Worm (Caenorhabditis elegans) whole organism, young adult: ENCODE measurements around the gene hsp-90.

ENCODE experiments used
- B0336.3 ChIP-seq: fragments of 200-800 bp; sonication (Bioruptor generic); IDR thresholded peaks from 2 replicates; pipeline ENCODE4 v1.3.6; 2022; ENCODE audit warnings: missing genetic modification characterization, missing compliant biosample characterization
- F23B12.7 ChIP-seq: sonication (generic microtip); optimal IDR thresholded peaks from 2 replicates; lab custom pipeline; 2017; ENCODE audit warnings: missing genetic modification characterization, mild to moderate bottlenecking, missing compliant biosample characterization, antibody characterized with exemption, moderate library complexity; ENCODE audit not compliant: insufficient read depth
- F33H1.4 ChIP-seq: fragments of 200-800 bp; sonication (Bioruptor generic); IDR thresholded peaks from 2 replicates; pipeline ENCODE4 v1.3.6; 2022; ENCODE audit warnings: missing genetic modification reagents, missing genetic modification characterization, missing compliant biosample characterization
- F55B11.4 ChIP-seq: sonication (generic microtip); optimal IDR thresholded peaks from 2 replicates; lab custom pipeline; 2016; ENCODE audit warnings: missing compliant biosample characterization, missing genetic modification characterization, borderline replicate concordance; ENCODE audit not compliant: insufficient read depth
- F57C9.4 ChIP-seq: sonication (generic microtip); optimal IDR thresholded peaks from 2 replicates; lab custom pipeline; 2017; ENCODE audit warnings: mild to moderate bottlenecking, missing genetic modification characterization, missing compliant biosample characterization
- K12H6.12 ChIP-seq: fragments of 200-800 bp; sonication (Bioruptor generic); optimal IDR thresholded peaks from 2 replicates; lab custom pipeline; 2018; ENCODE audit warnings: mild to moderate bottlenecking, missing genetic modification characterization, missing compliant biosample characterization
- T26A5.8 ChIP-seq: sonication (generic microtip); optimal IDR thresholded peaks from 2 replicates; lab custom pipeline; 2016; ENCODE audit warnings: missing genetic modification characterization, missing compliant biosample characterization
- ZK185.1 ChIP-seq: sonication (generic microtip); optimal IDR thresholded peaks from 2 replicates; lab custom pipeline; 2016; ENCODE audit warnings: mild to moderate bottlenecking, missing genetic modification characterization, missing compliant biosample characterization; ENCODE audit not compliant: poor library complexity, severe bottlenecking
- akir-1 ChIP-seq: fragments of 200-800 bp; sonication (Bioruptor generic); optimal IDR thresholded peaks from 2 replicates; lab custom pipeline; 2018; ENCODE audit warnings: mild to moderate bottlenecking, missing genetic modification characterization, moderate library complexity, missing compliant biosample characterization
- bed-1 ChIP-seq: fragments of 200-800 bp; sonication (Bioruptor generic); IDR thresholded peaks from 2 replicates; pipeline ENCODE4 v1.3.6; 2022; ENCODE audit warnings: missing genetic modification reagents, missing genetic modification characterization, missing compliant biosample characterization
- ceh-27 ChIP-seq: fragments of 200-800 bp; sonication (Bioruptor generic); optimal IDR thresholded peaks from 2 replicates; lab custom pipeline; 2018; ENCODE audit warnings: mild to moderate bottlenecking, missing genetic modification characterization, moderate library complexity, missing compliant biosample characterization
- ceh-58 ChIP-seq: fragments of 200-800 bp; sonication (Bioruptor generic); IDR thresholded peaks from 2 replicates; pipeline ENCODE4 v1.3.6; 2022; ENCODE audit warnings: missing genetic modification characterization, missing compliant biosample characterization
- ceh-79 ChIP-seq: sonication (generic microtip); optimal IDR thresholded peaks from 2 replicates; lab custom pipeline; 2017; ENCODE audit warnings: mild to moderate bottlenecking, missing genetic modification characterization, missing compliant biosample characterization
- die-1 ChIP-seq: sonication (generic microtip); optimal IDR thresholded peaks from 2 replicates; lab custom pipeline; 2016; ENCODE audit warnings: missing genotype, mild to moderate bottlenecking, missing genetic modification characterization, missing compliant biosample characterization
- efl-1 ChIP-seq: fragments of 150-350 bp; optimal IDR thresholded peaks from 2 replicates; lab custom pipeline; 2014; ENCODE audit warnings: missing biosample characterization, missing genetic modification reagents, missing genetic modification characterization
- gei-17 ChIP-seq: fragments of 200-800 bp; sonication (Bioruptor generic); optimal IDR thresholded peaks from 2 replicates; lab custom pipeline; 2018; ENCODE audit warnings: mild to moderate bottlenecking, missing genetic modification characterization, missing compliant biosample characterization
- him-1 ChIP-seq: sonication (generic microtip); optimal IDR thresholded peaks from 2 replicates; lab custom pipeline; 2016; ENCODE audit warnings: missing genotype, missing genetic modification reagents, missing genetic modification characterization, missing compliant biosample characterization
- let-526 ChIP-seq: fragments of 200-800 bp; sonication (Bioruptor generic); IDR thresholded peaks from 2 replicates; pipeline ENCODE4 v1.3.6; 2022; ENCODE audit warnings: missing genetic modification reagents, missing genetic modification characterization, missing compliant biosample characterization
- let-607 ChIP-seq, 2 experiments: fragments of 200-800 bp in 1 of 2; sonication (Bioruptor generic) in 1 of 2; sonication (generic microtip) in 1 of 2; optimal IDR thresholded peaks; 2 replicates each; lab custom pipeline; 2016 to 2018; ENCODE audit warnings: mild to moderate bottlenecking in 2 of 2, missing compliant biosample characterization in 2 of 2, missing genetic modification characterization in 2 of 2, moderate library complexity in 2 of 2, missing genotype in 1 of 2
- lin-35 ChIP-seq, 3 experiments: fragments of 150-350 bp in 2 of 3; sonication (generic microtip) in 1 of 3; optimal IDR thresholded peaks; 2 replicates each; lab custom pipeline; 2014 to 2018; ENCODE audit warnings: missing biosample characterization in 3 of 3, missing genetic modification characterization in 3 of 3, missing genetic modification reagents in 3 of 3
- lin-54 ChIP-seq: fragments of 200-800 bp; sonication (Bioruptor generic); optimal IDR thresholded peaks from 2 replicates; lab custom pipeline; 2018; ENCODE audit warnings: mild to moderate bottlenecking, missing genetic modification characterization, missing compliant biosample characterization
- lir-1 ChIP-seq: fragments of 200-800 bp; sonication (Bioruptor generic); conservative IDR thresholded peaks from 2 replicates; pipeline ENCODE4 v1.3.6; 2022; ENCODE audit warnings: missing genetic modification reagents, missing genetic modification characterization, missing compliant biosample characterization
- lsl-1 ChIP-seq: fragments of 200-800 bp; sonication (Bioruptor generic); optimal IDR thresholded peaks from 2 replicates; lab custom pipeline; 2018; ENCODE audit warnings: mild to moderate bottlenecking, missing genetic modification characterization, moderate library complexity, missing compliant biosample characterization
- madf-6 ChIP-seq: fragments of 200-800 bp; sonication (Bioruptor generic); IDR thresholded peaks from 2 replicates; pipeline ENCODE4 v1.3.6; 2022; ENCODE audit warnings: missing genetic modification reagents, missing genetic modification characterization, missing compliant biosample characterization
- mcd-1 ChIP-seq: fragments of 200-800 bp; sonication (Bioruptor generic); IDR thresholded peaks from 2 replicates; pipeline ENCODE4 v1.3.6; 2022; ENCODE audit warnings: missing genetic modification reagents, missing genetic modification characterization, missing compliant biosample characterization
- mxl-1 ChIP-seq: sonication (generic microtip); optimal IDR thresholded peaks from 2 replicates; lab custom pipeline; 2016; ENCODE audit warnings: missing genetic modification characterization, missing compliant biosample characterization
- pha-4 ChIP-seq: fragments of 150-350 bp; sonication (generic microtip); optimal IDR thresholded peaks from 2 replicates; lab custom pipeline; 2014; ENCODE audit warnings: missing biosample characterization, missing genetic modification reagents, missing genetic modification characterization
- repo-1 ChIP-seq: sonication (generic microtip); optimal IDR thresholded peaks from 2 replicates; lab custom pipeline; 2017; ENCODE audit warnings: mild to moderate bottlenecking, missing genetic modification characterization, missing compliant biosample characterization
- rpc-1 ChIP-seq, 2 experiments: fragments of 150-350 bp in 1 of 2; sonication (generic microtip) in 1 of 2; optimal IDR thresholded peaks; 2 replicates each; lab custom pipeline; 2014 to 2018; ENCODE audit warnings: missing biosample characterization in 1 of 2, missing genetic modification characterization in 1 of 2, missing genetic modification reagents in 1 of 2, missing genotype in 1 of 2
- sdz-38 ChIP-seq: sonication (generic microtip); optimal IDR thresholded peaks from 2 replicates; lab custom pipeline; 2016; ENCODE audit warnings: missing genotype, missing genetic modification characterization, missing compliant biosample characterization
- snpc-1.1 ChIP-seq: sonication (generic microtip); optimal IDR thresholded peaks from 2 replicates; lab custom pipeline; 2017; ENCODE audit warnings: missing genetic modification characterization, mild to moderate bottlenecking, missing compliant biosample characterization, antibody characterized with exemption, moderate library complexity, missing genotype, missing genetic modification reagents; ENCODE audit not compliant: insufficient read depth
- snpc-1.3 ChIP-seq: sonication (generic microtip); optimal IDR thresholded peaks from 2 replicates; lab custom pipeline; 2017; ENCODE audit warnings: missing genetic modification characterization, mild to moderate bottlenecking, missing compliant biosample characterization, antibody characterized with exemption, moderate library complexity, missing genotype, missing genetic modification reagents; ENCODE audit not compliant: insufficient read depth
- snpc-3.4 ChIP-seq: sonication (generic microtip); optimal IDR thresholded peaks from 2 replicates; lab custom pipeline; 2017; ENCODE audit warnings: missing genetic modification characterization, mild to moderate bottlenecking, missing compliant biosample characterization, antibody characterized with exemption, moderate library complexity, missing genotype, missing genetic modification reagents
- sptf-2 ChIP-seq: fragments of 200-800 bp; sonication (Bioruptor generic); optimal IDR thresholded peaks from 2 replicates; lab custom pipeline; 2018; ENCODE audit warnings: mild to moderate bottlenecking, missing genetic modification characterization, missing compliant biosample characterization
- ztf-3 ChIP-seq: fragments of 200-800 bp; sonication (Bioruptor generic); optimal IDR thresholded peaks from 2 replicates; lab custom pipeline; 2018; ENCODE audit warnings: mild to moderate bottlenecking, missing genetic modification characterization, missing compliant biosample characterization
- ztf-6 ChIP-seq: fragments of 200-800 bp; sonication (Bioruptor generic); IDR thresholded peaks from 2 replicates; pipeline ENCODE4 v1.3.6; 2022; ENCODE audit warnings: missing genetic modification reagents, missing genetic modification characterization, missing compliant biosample characterization

Gene hsp-90

DNA sequence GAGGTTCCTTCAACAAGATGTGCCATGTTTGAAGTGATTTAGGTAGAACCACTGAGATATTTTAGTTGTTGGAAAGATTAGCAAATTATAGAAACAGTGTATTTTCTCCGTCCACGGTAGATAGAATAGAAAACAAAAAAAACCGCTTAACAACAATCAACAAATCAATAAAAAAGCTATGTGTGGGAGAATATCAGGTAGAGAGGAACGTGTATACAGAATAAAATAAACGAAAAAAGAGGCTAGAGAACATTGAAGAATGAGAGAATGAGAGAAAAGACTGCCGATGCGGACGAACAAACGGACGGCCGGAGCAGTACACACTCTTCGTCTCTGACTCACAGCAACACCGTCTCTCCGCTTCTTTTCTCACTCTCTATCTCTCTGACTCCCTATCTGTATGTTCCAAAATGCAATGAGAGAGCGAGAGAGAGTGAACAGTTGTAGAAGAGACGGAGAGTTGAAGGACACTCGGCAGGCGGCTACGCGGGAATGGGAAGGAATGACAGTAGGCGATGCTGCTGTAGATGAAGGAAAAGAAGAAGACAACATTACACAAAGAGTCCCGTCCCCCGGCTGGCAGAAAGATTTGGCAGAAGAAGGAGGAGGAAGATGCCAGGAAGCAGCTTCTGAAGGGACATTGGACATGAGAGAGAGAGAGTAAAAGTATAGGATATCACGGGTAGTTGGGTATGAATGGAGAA is 12.0 kb downstream of the hsp-90 start, which contains the start of gene unc-112 (continued):
- peak; percentile 81 for TF ChIP-seq F23B12.7
- TF ChIP-seq T26A5.8 (tag; lab: Kevin White, UChicago): no peak
- 0 out of 2 replicates have a peak, but pooled peaks have one; percentile 39 for TF ChIP-seq let-526 (GFP tag; lab: Robert Waterston, UW)
- TF ChIP-seq ceh-27 (GFP tag; lab: Kevin White, UChicago): peak; percentile 62
- TF ChIP-seq repo-1 (tag; lab: Kevin White, UChicago): no peak
- TF ChIP-seq gei-17: no peak

DNA sequence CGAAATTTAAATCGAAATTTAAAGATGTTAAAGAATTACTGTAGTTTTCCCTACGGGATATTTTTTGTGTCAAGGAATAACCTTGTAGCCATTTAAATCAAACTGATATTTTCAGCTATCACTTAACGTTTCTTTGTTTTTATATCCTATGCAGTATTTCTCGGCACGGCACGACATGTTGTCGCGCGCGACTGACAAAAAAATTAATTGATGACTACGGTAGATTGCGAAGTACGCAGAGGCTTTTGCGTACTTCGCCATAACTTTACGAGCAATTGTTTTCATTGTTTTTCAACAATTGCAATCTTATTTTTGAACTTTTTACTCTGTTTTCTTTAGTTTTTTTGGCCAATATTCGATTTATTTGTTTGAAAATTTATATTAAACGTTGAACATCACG is 13.3 kb downstream of the hsp-90 start:
- TF ChIP-seq bed-1 (no peak), madf-6 (GFP tag; lab: Robert Waterston, UW) (peak; percentile 48; the same call in 1 of the 2 replicates), sdz-38 (tag; lab: Kevin White, UChicago) (no peak), ceh-58 (GFP tag; lab: Robert Waterston, UW) (no peak), F33H1.4 (GFP tag; lab: Robert Waterston, UW) (peak; percentile 40; the same call in 1 of the 2 replicates), ceh-79 (tag; lab: Kevin White, UChicago) (no peak), B0336.3 (GFP tag; lab: Robert Waterston, UW) (no peak), pha-4 (tag; lab: Kevin White, UChicago) (no peak), mxl-1 (tag; lab: Kevin White, UChicago) (no peak), lin-35 (GFP tag; optimal IDR thresholded peaks at IDR 0.05; lab: Kevin White, UChicago) (no peak), him-1 (tag; lab: Kevin White, UChicago) (no peak), efl-1 (peak; percentile 9), lsl-1 (GFP tag; lab: Kevin White, UChicago) (peak; percentile 91), snpc-1.1 (peak; percentile 19), die-1 (tag; lab: Kevin White, UChicago) (no peak), akir-1 (no peak), ztf-6 (GFP tag; lab: Robert Waterston, UW) (no peak), snpc-1.3 (tag; lab: Kevin White, UChicago) (no peak), ceh-27 (GFP tag; lab: Kevin White, UChicago) (no peak), K12H6.12 (tag; lab: Kevin White, UChicago) (no peak), lir-1 (no peak), snpc-3.4 (tag; lab: Kevin White, UChicago) (no peak), rpc-1 (optimal IDR thresholded peaks at IDR 0.05; lab: Kevin White, UChicago) (no peak), rpc-1 (tag; optimal IDR thresholded peaks at IDR 0.05; lab: Kevin White, UChicago) (no peak), let-607 (tag; optimal IDR thresholded peaks at IDR 0.05; lab: Kevin White, UChicago) (no peak), ZK185.1 (tag; lab: Kevin White, UChicago) (no peak), sptf-2 (GFP tag; lab: Kevin White, UChicago) (no peak)
- TF ChIP-seq, all 124 proteins: peak for 5

- TF ChIP-seq ztf-3 (GFP tag; lab: Kevin White, UChicago) (no peak), mcd-1 (GFP tag; lab: Robert Waterston, UW) (no peak), F57C9.4 (tag; lab: Kevin White, UChicago) (no peak), F55B11.4 (tag; lab: Kevin White, UChicago) (no peak), repo-1 (tag; lab: Kevin White, UChicago) (no peak), lin-54 (GFP tag; lab: Kevin White, UChicago) (no peak), snpc-1.3 (tag; lab: Kevin White, UChicago) (no peak)
These were observed 13.9 kb downstream of the hsp-90 start, which contains the start of gene set-5 for ce11 chrV:14698666-14699065. set-5 (plus strand) TSS chrV:14698966.
